Fruit fly (Drosophila melanogaster) whole organism, embryonic: ENCODE results near the gene Glut4EF.
A peak's percentile ranks its signal among the peaks of the same experiment; 100 is the strongest.

ENCODE experiments used
- ATbp ChIP-seq: fragments of 200-800 bp; sonication (Bioruptor generic); optimal IDR thresholded peaks from 2 replicates; lab custom pipeline; 2017; ENCODE audit warnings: missing biosample characterization, mild to moderate bottlenecking, missing genetic modification characterization, missing genetic modification reagents
- Atf-2 ChIP-seq: fragments of 200-800 bp; sonication (Bioruptor generic); optimal IDR thresholded peaks from 2 replicates; lab custom pipeline; 2016; ENCODE audit warnings: missing biosample characterization, missing genetic modification characterization
- Blimp-1 ChIP-seq: fragments of 200-800 bp; sonication (Bioruptor generic); optimal IDR thresholded peaks from 3 replicates; lab custom pipeline; 2018; ENCODE audit warnings: missing biosample characterization, missing genetic modification characterization, mild to moderate bottlenecking, moderate library complexity, missing genetic modification reagents
- Bteb2 ChIP-seq: fragments of 200-800 bp; sonication (Bioruptor generic); optimal IDR thresholded peaks from 2 replicates; lab custom pipeline; 2016; ENCODE audit warnings: missing biosample characterization, missing genetic modification characterization
- CG10209 ChIP-seq: fragments of 200-800 bp; sonication (Bioruptor generic); optimal IDR thresholded peaks from 3 replicates; lab custom pipeline; 2017; ENCODE audit warnings: missing biosample characterization, mild to moderate bottlenecking, missing genetic modification characterization, missing genetic modification reagents
- CG11398 ChIP-seq: fragments of 200-800 bp; sonication (Bioruptor generic); optimal IDR thresholded peaks from 2 replicates; lab custom pipeline; 2016; ENCODE audit warnings: missing biosample characterization, missing genetic modification characterization
- CG11723 ChIP-seq: fragments of 200-800 bp; sonication (Bioruptor generic); optimal IDR thresholded peaks from 2 replicates; lab custom pipeline; 2017; ENCODE audit warnings: missing biosample characterization, mild to moderate bottlenecking, missing genetic modification characterization
- CG15011 ChIP-seq: fragments of 200-800 bp; sonication (Bioruptor generic); optimal IDR thresholded peaks from 3 replicates; lab custom pipeline; 2018; ENCODE audit warnings: missing biosample characterization, mild to moderate bottlenecking, missing genetic modification characterization
- CG15601 ChIP-seq: fragments of 200-800 bp; sonication (Bioruptor generic); optimal IDR thresholded peaks from 3 replicates; lab custom pipeline; 2019; ENCODE audit warnings: missing biosample characterization, mild to moderate bottlenecking, missing genetic modification characterization, moderate library complexity
- CG16863 ChIP-seq: fragments of 200-800 bp; sonication (Bioruptor generic); optimal IDR thresholded peaks from 3 replicates; lab custom pipeline; 2016; ENCODE audit warnings: missing biosample characterization, missing genetic modification characterization
- CG17568 ChIP-seq: fragments of 200-800 bp; sonication (Bioruptor generic); optimal IDR thresholded peaks from 2 replicates; lab custom pipeline; 2018; ENCODE audit warnings: missing biosample characterization, mild to moderate bottlenecking, missing genetic modification characterization, moderate library complexity
- CG18262 ChIP-seq: fragments of 200-800 bp; optimal IDR thresholded peaks from 3 replicates; lab custom pipeline; 2019; ENCODE audit warnings: missing biosample characterization, mild to moderate bottlenecking, missing genetic modification characterization, moderate library complexity
- CG1832 ChIP-seq: fragments of 200-800 bp; sonication (Bioruptor generic); optimal IDR thresholded peaks from 2 replicates; lab custom pipeline; 2017; ENCODE audit warnings: missing biosample characterization, mild to moderate bottlenecking, missing genetic modification characterization, inconsistent platforms
- CG18476 ChIP-seq: fragments of 200-800 bp; sonication (Bioruptor generic); optimal IDR thresholded peaks from 2 replicates; lab custom pipeline; 2016; ENCODE audit warnings: missing biosample characterization, mild to moderate bottlenecking, missing genetic modification characterization
- CG2116 ChIP-seq: fragments of 200-800 bp; sonication (Bioruptor generic); optimal IDR thresholded peaks from 3 replicates; lab custom pipeline; 2018; ENCODE audit warnings: missing biosample characterization, mild to moderate bottlenecking, missing genetic modification characterization
- CG30431 ChIP-seq: fragments of 200-800 bp; sonication (Bioruptor generic); optimal IDR thresholded peaks from 2 replicates; lab custom pipeline; 2017; ENCODE audit warnings: missing biosample characterization, missing genetic modification characterization
- CG31365 ChIP-seq: fragments of 200-800 bp; sonication (Bioruptor generic); optimal IDR thresholded peaks from 2 replicates; lab custom pipeline; 2018; ENCODE audit warnings: missing biosample characterization, mild to moderate bottlenecking, missing genetic modification characterization
- CG33557 ChIP-seq: fragments of 200-800 bp; sonication (Bioruptor generic); optimal IDR thresholded peaks from 2 replicates; lab custom pipeline; 2019; ENCODE audit warnings: missing biosample characterization, mild to moderate bottlenecking, missing genetic modification characterization, moderate library complexity
- CG3995 ChIP-seq: fragments of 200-800 bp; sonication (Bioruptor generic); optimal IDR thresholded peaks from 3 replicates; lab custom pipeline; 2016; ENCODE audit warnings: missing biosample characterization, missing genetic modification characterization
- CG4424 ChIP-seq: fragments of 200-800 bp; sonication (Bioruptor generic); optimal IDR thresholded peaks from 3 replicates; lab custom pipeline; 2016; ENCODE audit warnings: missing biosample characterization, missing genetic modification characterization
- CG7372 ChIP-seq: fragments of 200-800 bp; sonication (Bioruptor generic); IDR thresholded peaks from 2 replicates; pipeline ENCODE4 v1.3.6; 2022; ENCODE audit warnings: missing biosample characterization, missing genetic modification characterization
- CG7556 ChIP-seq: fragments of 200-800 bp; sonication (Bioruptor generic); optimal IDR thresholded peaks from 2 replicates; lab custom pipeline; 2017; ENCODE audit warnings: missing biosample characterization, mild to moderate bottlenecking, missing genetic modification characterization
- CG7987 ChIP-seq: fragments of 200-800 bp; sonication (Bioruptor generic); optimal IDR thresholded peaks from 2 replicates; lab custom pipeline; 2018; ENCODE audit warnings: missing biosample characterization, mild to moderate bottlenecking, missing genetic modification characterization, moderate library complexity
- CG9437 ChIP-seq: fragments of 200-800 bp; sonication (Bioruptor generic); optimal IDR thresholded peaks from 2 replicates; lab custom pipeline; 2018; ENCODE audit warnings: missing biosample characterization, mild to moderate bottlenecking, missing genetic modification characterization
- CG9727 ChIP-seq: fragments of 200-800 bp; sonication (Bioruptor generic); optimal IDR thresholded peaks from 3 replicates; lab custom pipeline; 2017; ENCODE audit warnings: missing biosample characterization, mild to moderate bottlenecking, missing genetic modification characterization
- Dfd ChIP-seq, 2 experiments: fragments of >200 bp; optimal IDR thresholded peaks; 2 replicates each; lab custom pipeline; 2017; ENCODE audit warnings: missing biosample characterization in 2 of 2, missing genetic modification characterization in 2 of 2
- HLH3B ChIP-seq: fragments of 200-800 bp; sonication (Bioruptor generic); IDR thresholded peaks from 2 replicates; pipeline ENCODE4 v1.3.6; 2022; ENCODE audit warnings: missing biosample characterization, missing genetic modification characterization
- Spps ChIP-seq: fragments of 200-800 bp; sonication (Bioruptor generic); optimal IDR thresholded peaks from 2 replicates; lab custom pipeline; 2018; ENCODE audit warnings: missing biosample characterization, mild to moderate bottlenecking, missing genetic modification characterization
- Sry-β ChIP-seq: fragments of 200-800 bp; sonication (Bioruptor generic); optimal IDR thresholded peaks from 2 replicates; lab custom pipeline; 2018; ENCODE audit warnings: missing biosample characterization, mild to moderate bottlenecking, missing genetic modification characterization, moderate library complexity
- Usf ChIP-seq: fragments of 200-800 bp; sonication (Bioruptor generic); optimal IDR thresholded peaks from 2 replicates; lab custom pipeline; 2017; ENCODE audit warnings: missing genotype, missing biosample characterization, missing genetic modification characterization
- Xbp1 ChIP-seq: fragments of 200-800 bp; sonication (Bioruptor generic); optimal IDR thresholded peaks from 3 replicates; lab custom pipeline; 2016; ENCODE audit warnings: missing biosample characterization, mild to moderate bottlenecking, missing genetic modification characterization
- br ChIP-seq: fragments of >200 bp; optimal IDR thresholded peaks from 2 replicates; lab custom pipeline; 2017
- btn ChIP-seq: fragments of 200-800 bp; sonication (Bioruptor generic); optimal IDR thresholded peaks from 2 replicates; lab custom pipeline; 2016; ENCODE audit warnings: missing biosample characterization, missing genetic modification characterization
- cas ChIP-seq: fragments of 200-800 bp; sonication (Bioruptor generic); IDR thresholded peaks from 2 replicates; pipeline ENCODE4 v1.3.6; 2022; ENCODE audit warnings: missing biosample characterization, missing genetic modification characterization
- dm ChIP-seq: fragments of 200-800 bp; sonication (Bioruptor generic); optimal IDR thresholded peaks from 3 replicates; lab custom pipeline; 2016; ENCODE audit warnings: missing biosample characterization, missing genetic modification characterization
- dmrt11E ChIP-seq: fragments of 200-800 bp; sonication (Bioruptor generic); optimal IDR thresholded peaks from 3 replicates; lab custom pipeline; 2018; ENCODE audit warnings: missing biosample characterization, mild to moderate bottlenecking, missing genetic modification characterization, moderate library complexity
- fd102C ChIP-seq: fragments of 200-800 bp; sonication (Bioruptor generic); optimal IDR thresholded peaks from 2 replicates; lab custom pipeline; 2018; ENCODE audit warnings: missing biosample characterization, mild to moderate bottlenecking, missing genetic modification characterization, moderate library complexity
- fd96Cb ChIP-seq: fragments of 200-800 bp; sonication (Bioruptor generic); optimal IDR thresholded peaks from 2 replicates; lab custom pipeline; 2018; ENCODE audit warnings: missing biosample characterization, mild to moderate bottlenecking, missing genetic modification characterization, moderate library complexity
- fru ChIP-seq: fragments of >200 bp; optimal IDR thresholded peaks from 2 replicates; lab custom pipeline; 2017
- gcm2 ChIP-seq: fragments of 200-800 bp; sonication (Bioruptor generic); optimal IDR thresholded peaks from 2 replicates; lab custom pipeline; 2016; ENCODE audit warnings: missing biosample characterization, missing genetic modification characterization
- jumu ChIP-seq: fragments of 200-800 bp; sonication (Bioruptor generic); optimal IDR thresholded peaks from 3 replicates; lab custom pipeline; 2016; ENCODE audit warnings: missing biosample characterization, missing genetic modification characterization
- kah ChIP-seq: fragments of 200-800 bp; sonication (Bioruptor generic); optimal IDR thresholded peaks from 2 replicates; lab custom pipeline; 2018; ENCODE audit warnings: missing biosample characterization, mild to moderate bottlenecking, missing genetic modification characterization
- lola ChIP-seq, 3 experiments: fragments of >200 bp in 2 of 3; fragments of 200-800 bp in 1 of 3; sonication (Bioruptor generic) in 1 of 3; optimal IDR thresholded peaks; 2 replicates each; lab custom pipeline; 2017 to 2019; ENCODE audit warnings: missing biosample characterization in 3 of 3, missing genetic modification characterization in 3 of 3, mild to moderate bottlenecking in 1 of 3, moderate library complexity in 1 of 3
- luna ChIP-seq: fragments of 200-800 bp; sonication (Bioruptor generic); optimal IDR thresholded peaks from 2 replicates; lab custom pipeline; 2016; ENCODE audit warnings: missing biosample characterization, missing genetic modification characterization
- otp ChIP-seq: fragments of 200-800 bp; sonication (Bioruptor generic); IDR thresholded peaks from 3 replicates; pipeline ENCODE4, ENCODE4 v1.3.6; 2022; ENCODE audit warnings: missing biosample characterization, missing genetic modification characterization
- pnt ChIP-seq: fragments of 200-800 bp; sonication (Bioruptor generic); optimal IDR thresholded peaks from 3 replicates; lab custom pipeline; 2016; ENCODE audit warnings: missing biosample characterization, missing genetic modification characterization
- repo ChIP-seq: fragments of 200-800 bp; sonication (Bioruptor generic); optimal IDR thresholded peaks from 2 replicates; lab custom pipeline; 2016; ENCODE audit warnings: missing biosample characterization, missing genetic modification characterization
- scrt ChIP-seq: fragments of 200-800 bp; sonication (Bioruptor generic); optimal IDR thresholded peaks from 2 replicates; lab custom pipeline; 2018; ENCODE audit warnings: missing biosample characterization, mild to moderate bottlenecking, missing genetic modification characterization, moderate library complexity
- seq ChIP-seq: fragments of 200-800 bp; sonication (Bioruptor generic); IDR thresholded peaks from 2 replicates; pipeline ENCODE4 v1.3.6; 2022; ENCODE audit warnings: missing biosample characterization, missing genetic modification characterization
- slp2 ChIP-seq: fragments of 200-800 bp; sonication (Bioruptor generic); optimal IDR thresholded peaks from 2 replicates; lab custom pipeline; 2016; ENCODE audit warnings: missing biosample characterization, missing genetic modification characterization
- so ChIP-seq: fragments of 200-800 bp; sonication (Bioruptor generic); IDR thresholded peaks from 3 replicates; pipeline ENCODE4 v1.3.6; 2022; ENCODE audit warnings: missing biosample characterization, missing genetic modification characterization

Glut4EF gene

DNA sequence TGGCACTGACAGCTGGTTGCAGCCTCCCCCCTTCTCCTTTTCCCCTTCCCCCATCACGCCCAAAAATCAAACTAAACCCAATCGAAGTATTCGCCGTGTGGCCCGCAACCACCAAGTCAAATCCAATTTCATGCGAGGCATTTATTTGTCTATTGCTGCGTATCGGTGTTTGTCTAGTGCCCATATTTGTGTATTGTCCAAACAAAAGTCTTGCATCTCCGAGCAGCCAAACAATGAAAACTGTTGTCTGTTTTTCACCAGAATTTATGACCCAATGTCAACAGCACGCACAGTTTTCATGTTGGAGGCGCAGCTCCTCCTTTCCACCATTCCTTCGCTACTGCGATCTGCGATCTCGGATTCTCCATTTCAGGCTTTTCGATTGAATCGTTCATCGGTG lies 4.5 kb upstream of the Glut4EF start (continued):
- TF ChIP-seq Sry-β (GFP tag; lab: Kevin White, UChicago) (peak; percentile 53), fru (no peak), CG15011 (peak; percentile 15), Blimp-1 (GFP tag; lab: Kevin White, UChicago) (peak; percentile 64), luna (no peak), ATbp (GFP tag; lab: Kevin White, UChicago) (peak; percentile 91), pnt (GFP tag; lab: Kevin White, UChicago) (no peak), CG18262 (tag; lab: Kevin White, UChicago) (peak; percentile 58), jumu (GFP tag; lab: Kevin White, UChicago) (peak; percentile 41), CG11398 (peak; percentile 78), HLH3B (GFP tag; lab: Robert Waterston, UW) (peak; percentile 51; the same call in 1 of the 2 replicates), CG7556 (GFP tag; lab: Kevin White, UChicago) (peak; percentile 44), Atf-2 (peak; percentile 5), CG7372 (GFP tag; lab: Robert Waterston, UW) (no peak), so (GFP tag; lab: Robert Waterston, UW) (0 out of 3 replicates have a peak, but pooled peaks have one; percentile 21), lola (GFP tag; optimal IDR thresholded peaks at IDR 0.05; lab: Kevin White, UChicago) (peak in 1 of 3 experiments; percentile 65), CG17568 (GFP tag; lab: Kevin White, UChicago) (peak; percentile 68), repo (GFP tag; lab: Kevin White, UChicago) (peak; percentile 24), fd96Cb (no peak), gcm2 (GFP tag; lab: Kevin White, UChicago) (no peak), scrt (no peak), slp2 (GFP tag; lab: Kevin White, UChicago) (peak; percentile 36), otp (GFP tag; lab: Robert Waterston, UW) (peak; percentile 79; the same call in 2 of the 3 replicates), Dfd (GFP tag; optimal IDR thresholded peaks at IDR 0.05; lab: Kevin White, UChicago) (no peak), CG11723 (GFP tag; lab: Kevin White, UChicago) (peak; percentile 70), CG4424 (GFP tag; lab: Kevin White, UChicago) (peak; percentile 4), CG31365 (tag; lab: Kevin White, UChicago) (peak; percentile 46), br (no peak), CG9437 (GFP tag; lab: Kevin White, UChicago) (peak; percentile 25), dmrt11E (tag; lab: Kevin White, UChicago) (peak; percentile 80), CG15601 (tag; lab: Kevin White, UChicago) (peak; percentile 69), CG33557 (GFP tag; lab: Kevin White, UChicago) (peak; percentile 80), CG10209 (GFP tag; lab: Kevin White, UChicago) (peak; percentile 67), dm (GFP tag; lab: Kevin White, UChicago) (no peak), CG30431 (GFP tag; lab: Kevin White, UChicago) (peak; percentile 46), Usf (no peak), CG2116 (peak; percentile 48), CG3995 (GFP tag; lab: Kevin White, UChicago) (no peak), Xbp1 (GFP tag; lab: Kevin White, UChicago) (no peak), CG1832 (GFP tag; lab: Kevin White, UChicago) (no peak), fd102C (GFP tag; lab: Kevin White, UChicago) (peak; percentile 92), CG9727 (GFP tag; lab: Kevin White, UChicago) (peak; percentile 88), cas (GFP tag; lab: Robert Waterston, UW) (no peak), CG7987 (GFP tag; lab: Kevin White, UChicago) (peak; percentile 84), seq (no peak), CG16863 (GFP tag; lab: Kevin White, UChicago) (peak; percentile 32), Spps (tag; lab: Kevin White, UChicago) (peak; percentile 55), kah (GFP tag; lab: Kevin White, UChicago) (no peak), CG18476 (peak; percentile 0), Bteb2 (GFP tag; lab: Kevin White, UChicago) (no peak), btn (peak; percentile 43)
